Fruit fly (Drosophila melanogaster) whole organism, embryonic: ENCODE data around the gene CG2267.

Experiments used
- B-H1 ChIP-seq: fragments of 200-800 bp; sonication (Bioruptor generic); IDR thresholded peaks from 3 replicates; pipeline ENCODE4 v1.3.6; 2022; ENCODE audit warnings: missing biosample characterization, missing genetic modification characterization
- Bdp1 ChIP-seq: fragments of 200-800 bp; sonication (Bioruptor generic); optimal IDR thresholded peaks from 3 replicates; lab custom pipeline; 2016; ENCODE audit warnings: missing biosample characterization, missing genetic modification characterization
- CG1024 ChIP-seq: fragments of 200-800 bp; sonication (Bioruptor generic); IDR thresholded peaks from 2 replicates; pipeline ENCODE4 v1.3.6; 2022; ENCODE audit warnings: missing biosample characterization, missing genetic modification characterization
- CG10431 ChIP-seq: fragments of 200-800 bp; sonication (Bioruptor generic); optimal IDR thresholded peaks from 3 replicates; lab custom pipeline; 2018; ENCODE audit warnings: missing biosample characterization, mild to moderate bottlenecking, missing genetic modification characterization
- CG11696 ChIP-seq: fragments of 200-800 bp; sonication (Bioruptor generic); IDR thresholded peaks from 2 replicates; pipeline ENCODE4 v1.3.6; 2022; ENCODE audit warnings: missing biosample characterization, missing genetic modification characterization
- CG13424 ChIP-seq: fragments of 200-800 bp; sonication (Bioruptor generic); optimal IDR thresholded peaks from 2 replicates; lab custom pipeline; 2019; ENCODE audit warnings: missing biosample characterization, mild to moderate bottlenecking, missing genetic modification characterization, moderate library complexity
- CG14441 ChIP-seq: fragments of 200-800 bp; sonication (Bioruptor generic); IDR thresholded peaks from 2 replicates; pipeline ENCODE4 v1.3.6; 2022; ENCODE audit warnings: missing biosample characterization, missing genetic modification characterization
- CG1647 ChIP-seq: fragments of 200-800 bp; sonication (Bioruptor generic); optimal IDR thresholded peaks from 3 replicates; lab custom pipeline; 2016; ENCODE audit warnings: missing biosample characterization, missing genetic modification characterization
- CG2129 ChIP-seq: fragments of 200-800 bp; sonication (Bioruptor generic); IDR thresholded peaks from 2 replicates; pipeline ENCODE4 v1.3.6; 2022; ENCODE audit warnings: missing biosample characterization, missing genetic modification characterization; ENCODE audit not compliant: partially characterized antibody
- CG2199 ChIP-seq: fragments of 200-800 bp; sonication (Bioruptor generic); IDR thresholded peaks from 3 replicates; pipeline ENCODE4 v1.3.6; 2022; ENCODE audit warnings: missing biosample characterization, missing genetic modification characterization
- CG2875 ChIP-seq: fragments of 200-800 bp; sonication (Bioruptor generic); optimal IDR thresholded peaks from 2 replicates; lab custom pipeline; 2017; ENCODE audit warnings: missing biosample characterization, mild to moderate bottlenecking, missing genetic modification characterization, missing genetic modification reagents
- CG32767 ChIP-seq: fragments of 200-800 bp; sonication (Bioruptor generic); IDR thresholded peaks from 2 replicates; pipeline ENCODE4 v1.3.6; 2022; ENCODE audit warnings: missing biosample characterization, missing genetic modification characterization
- CG32772 ChIP-seq: fragments of 200-800 bp; sonication (Bioruptor generic); IDR thresholded peaks from 2 replicates; pipeline ENCODE4 v1.3.6; 2022; ENCODE audit warnings: missing biosample characterization, missing genetic modification characterization
- CG7357 ChIP-seq: fragments of 200-800 bp; sonication (Bioruptor generic); IDR thresholded peaks from 3 replicates; pipeline ENCODE4 v1.3.6; 2022; ENCODE audit warnings: missing biosample characterization, missing genetic modification characterization
- CG9876 ChIP-seq: fragments of 200-800 bp; sonication (Bioruptor generic); optimal IDR thresholded peaks from 2 replicates; lab custom pipeline; 2016; ENCODE audit warnings: missing biosample characterization, missing genetic modification characterization
- Dad ChIP-seq: fragments of 200-800 bp; sonication (Bioruptor generic); optimal IDR thresholded peaks from 3 replicates; lab custom pipeline; 2016; ENCODE audit warnings: missing biosample characterization, missing genetic modification characterization
- Dek ChIP-seq: fragments of 200-800 bp; sonication (Bioruptor generic); optimal IDR thresholded peaks from 3 replicates; lab custom pipeline; 2019; ENCODE audit warnings: missing biosample characterization, mild to moderate bottlenecking, missing genetic modification characterization, moderate library complexity
- HLH54F ChIP-seq: fragments of 200-800 bp; sonication (Bioruptor generic); optimal IDR thresholded peaks from 3 replicates; lab custom pipeline; 2016; ENCODE audit warnings: missing biosample characterization, missing genetic modification characterization
- MBD-R2 ChIP-seq: fragments of 200-800 bp; sonication (Bioruptor generic); IDR thresholded peaks from 2 replicates; pipeline ENCODE4 v1.3.6; 2022; ENCODE audit warnings: missing biosample characterization, missing genetic modification characterization
- NC2β ChIP-seq: fragments of 200-800 bp; sonication (Bioruptor generic); optimal IDR thresholded peaks from 2 replicates; lab custom pipeline; 2016; ENCODE audit warnings: missing biosample characterization, missing genetic modification characterization
- Scr ChIP-seq: fragments of 200-800 bp; sonication (Bioruptor generic); IDR thresholded peaks from 2 replicates; pipeline ENCODE4 v1.3.6; 2022; ENCODE audit warnings: missing biosample characterization, missing genetic modification characterization; ENCODE audit not compliant: partially characterized antibody
- Sin3A ChIP-seq: fragments of >200 bp; optimal IDR thresholded peaks from 2 replicates; lab custom pipeline; 2018
- Sox100B ChIP-seq: fragments of 200-800 bp; sonication (Bioruptor generic); optimal IDR thresholded peaks from 3 replicates; lab custom pipeline; 2018; ENCODE audit warnings: missing biosample characterization, mild to moderate bottlenecking, missing genetic modification characterization
- TFAM ChIP-seq: fragments of 200-800 bp; sonication (Bioruptor generic); optimal IDR thresholded peaks from 2 replicates; lab custom pipeline; 2017; ENCODE audit warnings: missing biosample characterization, missing genetic modification characterization, inconsistent platforms
- Vsx1 ChIP-seq: fragments of 200-800 bp; sonication (Bioruptor generic); optimal IDR thresholded peaks from 2 replicates; lab custom pipeline; 2017; ENCODE audit warnings: missing biosample characterization, mild to moderate bottlenecking, missing genetic modification characterization, missing genetic modification reagents
- az2 ChIP-seq: fragments of 200-800 bp; sonication (Bioruptor generic); optimal IDR thresholded peaks from 3 replicates; lab custom pipeline; 2016; ENCODE audit warnings: missing biosample characterization, missing genetic modification characterization
- bowl ChIP-seq: fragments of 200-800 bp; sonication (Bioruptor generic); IDR thresholded peaks from 2 replicates; pipeline ENCODE4 v1.3.6; 2022; ENCODE audit warnings: missing biosample characterization, missing genetic modification characterization
- corto ChIP-seq: fragments of 200-800 bp; sonication (Bioruptor generic); optimal IDR thresholded peaks from 2 replicates; lab custom pipeline; 2016; ENCODE audit warnings: missing biosample characterization, mild to moderate bottlenecking, missing genetic modification characterization, moderate library complexity
- croc ChIP-seq: fragments of 200-800 bp; sonication (Bioruptor generic); conservative IDR thresholded peaks from 3 replicates; pipeline ENCODE4 v1.3.6; 2022; ENCODE audit warnings: missing biosample characterization, missing genetic modification characterization
- dati ChIP-seq: fragments of 200-800 bp; sonication (Bioruptor generic); IDR thresholded peaks from 2 replicates; pipeline ENCODE4 v1.3.6; 2022; ENCODE audit warnings: missing biosample characterization, missing genetic modification characterization
- dmrt11E ChIP-seq: fragments of 200-800 bp; sonication (Bioruptor generic); optimal IDR thresholded peaks from 3 replicates; lab custom pipeline; 2018; ENCODE audit warnings: missing biosample characterization, mild to moderate bottlenecking, missing genetic modification characterization, moderate library complexity
- hkb ChIP-seq, 2 experiments: fragments of 200-800 bp in 1 of 2; fragments of >200 bp in 1 of 2; sonication (Bioruptor generic) in 1 of 2; IDR thresholded peaks in 1 of 2; optimal IDR thresholded peaks in 1 of 2; 2 replicates each; pipeline versions ENCODE4 v1.3.6 to Lab custom; 2017 to 2022; ENCODE audit warnings: missing biosample characterization in 1 of 2, missing genetic modification characterization in 1 of 2
- insv ChIP-seq, 2 experiments: fragments of 200-800 bp; sonication (Bioruptor generic); optimal IDR thresholded peaks; 3 replicates each; lab custom pipeline; 2016 to 2018; ENCODE audit warnings: missing biosample characterization in 2 of 2, missing genetic modification characterization in 2 of 2
- jumu ChIP-seq: fragments of 200-800 bp; sonication (Bioruptor generic); optimal IDR thresholded peaks from 3 replicates; lab custom pipeline; 2016; ENCODE audit warnings: missing biosample characterization, missing genetic modification characterization
- kah ChIP-seq: fragments of 200-800 bp; sonication (Bioruptor generic); optimal IDR thresholded peaks from 2 replicates; lab custom pipeline; 2018; ENCODE audit warnings: missing biosample characterization, mild to moderate bottlenecking, missing genetic modification characterization
- nerfin-2 ChIP-seq: fragments of 200-800 bp; sonication (Bioruptor generic); IDR thresholded peaks from 2 replicates; pipeline ENCODE4 v1.3.6; 2022; ENCODE audit warnings: missing biosample characterization, missing genetic modification characterization; ENCODE audit not compliant: partially characterized antibody
- odd ChIP-seq: fragments of 200-800 bp; sonication (Bioruptor generic); optimal IDR thresholded peaks from 2 replicates; lab custom pipeline; 2017; ENCODE audit warnings: missing biosample characterization, mild to moderate bottlenecking, missing genetic modification characterization
- onecut ChIP-seq: fragments of 200-800 bp; sonication (Bioruptor generic); IDR thresholded peaks from 2 replicates; pipeline ENCODE4 v1.3.6; 2022; ENCODE audit warnings: missing biosample characterization, missing genetic modification characterization
- peb ChIP-seq: fragments of 200-800 bp; sonication (Bioruptor generic); IDR thresholded peaks from 2 replicates; pipeline ENCODE4 v1.3.6; 2022; ENCODE audit warnings: missing biosample characterization, missing genetic modification characterization
- pita ChIP-seq: fragments of 200-800 bp; sonication (Bioruptor generic); optimal IDR thresholded peaks from 2 replicates; lab custom pipeline; 2017; ENCODE audit warnings: missing biosample characterization, mild to moderate bottlenecking, missing genetic modification characterization
- ranshi ChIP-seq: fragments of 200-800 bp; sonication (Bioruptor generic); IDR thresholded peaks from 2 replicates; pipeline ENCODE4 v1.3.6; 2022; ENCODE audit warnings: missing biosample characterization, missing genetic modification characterization
- repo ChIP-seq: fragments of 200-800 bp; sonication (Bioruptor generic); optimal IDR thresholded peaks from 2 replicates; lab custom pipeline; 2016; ENCODE audit warnings: missing biosample characterization, missing genetic modification characterization
- sc ChIP-seq, 3 experiments: fragments of >200 bp in 2 of 3; fragments of 200-800 bp in 1 of 3; sonication (Bioruptor generic) in 1 of 3; optimal IDR thresholded peaks; 2 replicates in 2 of 3; 3 replicates in 1 of 3; lab custom pipeline; 2017; ENCODE audit warnings: mild to moderate bottlenecking in 1 of 3, missing biosample characterization in 1 of 3, missing genetic modification characterization in 1 of 3, missing genetic modification reagents in 1 of 3
- seq ChIP-seq: fragments of 200-800 bp; sonication (Bioruptor generic); IDR thresholded peaks from 2 replicates; pipeline ENCODE4 v1.3.6; 2022; ENCODE audit warnings: missing biosample characterization, missing genetic modification characterization
- sima ChIP-seq: fragments of 200-800 bp; sonication (Bioruptor generic); optimal IDR thresholded peaks from 2 replicates; lab custom pipeline; 2016; ENCODE audit warnings: missing biosample characterization, missing genetic modification characterization
- sob ChIP-seq: fragments of 200-800 bp; sonication (Bioruptor generic); IDR thresholded peaks from 2 replicates; pipeline ENCODE4 v1.3.6; 2022; ENCODE audit warnings: missing biosample characterization, missing genetic modification characterization
- sqz ChIP-seq: fragments of 200-800 bp; sonication (Bioruptor generic); optimal IDR thresholded peaks from 3 replicates; lab custom pipeline; 2018; ENCODE audit warnings: missing biosample characterization, mild to moderate bottlenecking, missing genetic modification characterization
- twi ChIP-seq: fragments of 200-800 bp; optimal IDR thresholded peaks from 2 replicates; lab custom pipeline; 2019; ENCODE audit warnings: missing biosample characterization, mild to moderate bottlenecking, missing genetic modification characterization, moderate library complexity
- tx ChIP-seq: fragments of 200-800 bp; sonication (Bioruptor generic); optimal IDR thresholded peaks from 2 replicates; lab custom pipeline; 2016; ENCODE audit warnings: missing biosample characterization, missing genetic modification characterization
- vfl ChIP-seq: fragments of 200-800 bp; sonication (Bioruptor generic); optimal IDR thresholded peaks from 2 replicates; lab custom pipeline; 2016; ENCODE audit warnings: missing biosample characterization, missing genetic modification characterization
- vnd ChIP-seq: fragments of 200-800 bp; sonication (Bioruptor generic); IDR thresholded peaks from 3 replicates; pipeline ENCODE4 v1.3.6; 2022; ENCODE audit warnings: missing biosample characterization, missing genetic modification characterization; ENCODE audit not compliant: partially characterized antibody
- wor ChIP-seq: fragments of 200-800 bp; sonication (Bioruptor generic); IDR thresholded peaks from 2 replicates; pipeline ENCODE4 v1.3.6; 2022; ENCODE audit warnings: missing biosample characterization, missing genetic modification characterization

CG2267 gene

DNA sequence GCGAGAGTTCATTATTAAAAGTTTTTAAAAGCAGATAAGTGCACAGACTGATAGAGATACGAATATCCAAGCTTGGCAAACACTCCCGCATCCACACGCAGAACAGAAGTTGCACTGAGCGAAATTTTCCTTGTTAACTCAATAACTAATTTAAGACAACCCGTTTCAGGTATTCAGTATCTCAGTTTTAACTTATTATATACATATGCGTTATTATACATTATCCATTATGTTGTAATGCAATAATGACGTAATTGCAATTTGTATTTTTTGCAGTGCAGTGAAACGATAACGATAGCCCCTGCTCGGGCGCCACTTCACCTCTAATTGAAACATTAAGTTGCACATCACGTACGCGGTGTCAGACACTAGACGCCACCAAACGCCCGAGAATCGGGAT is 14.4 kb upstream of the CG2267 start (continued):
- TF ChIP-seq hkb (optimal IDR thresholded peaks at IDR 0.05; lab: Kevin White, UChicago) = no peak
- TF ChIP-seq hkb (GFP tag; IDR thresholded peaks at IDR 0.05; lab: Robert Waterston, UW) = no peak
- no peak for TF ChIP-seq HLH54F (GFP tag; lab: Kevin White, UChicago)
- peak; percentile 40; the same call in 1 of the 2 replicates for TF ChIP-seq CG32772
- no peak for TF ChIP-seq Sin3A
- no peak for TF ChIP-seq pita (GFP tag; lab: Kevin White, UChicago)
- no peak for TF ChIP-seq Scr (GFP tag; lab: Robert Waterston, UW)
- TF ChIP-seq repo (GFP tag; lab: Kevin White, UChicago) = no peak
- no peak for TF ChIP-seq wor (GFP tag; lab: Robert Waterston, UW)
- no peak; the same call in 2 of the 3 replicates for TF ChIP-seq B-H1 (GFP tag; lab: Robert Waterston, UW)
- no peak for TF ChIP-seq CG1024 (GFP tag; lab: Robert Waterston, UW)
- TF ChIP-seq CG2129 (GFP tag; lab: Robert Waterston, UW) = no peak
- TF ChIP-seq sc (optimal IDR thresholded peaks at IDR 0.05; lab: Kevin White, UChicago) = no peak
- no peak for TF ChIP-seq sc (GFP tag; optimal IDR thresholded peaks at IDR 0.05; lab: Kevin White, UChicago)
- no peak for TF ChIP-seq CG10431 (GFP tag; lab: Kevin White, UChicago)
- TF ChIP-seq CG11696 = no peak
- no peak for TF ChIP-seq onecut (GFP tag; lab: Robert Waterston, UW)
- TF ChIP-seq CG1647 = no peak
- TF ChIP-seq croc (GFP tag; lab: Robert Waterston, UW) = 0 out of 3 replicates have a peak, but pooled peaks have one; percentile 16
- TF ChIP-seq vnd = no peak
- TF ChIP-seq insv (GFP tag; optimal IDR thresholded peaks at IDR 0.05; lab: Kevin White, UChicago) = no peak
- no peak for TF ChIP-seq CG2199 (GFP tag; lab: Robert Waterston, UW)
- TF ChIP-seq TFAM (GFP tag; lab: Kevin White, UChicago) = no peak
- no peak for TF ChIP-seq odd (GFP tag; lab: Kevin White, UChicago)
- no peak for TF ChIP-seq vfl (GFP tag; lab: Kevin White, UChicago)
- TF ChIP-seq jumu (GFP tag; lab: Kevin White, UChicago) = no peak
- no peak for TF ChIP-seq sqz (GFP tag; lab: Kevin White, UChicago)
- TF ChIP-seq twi (tag; lab: Kevin White, UChicago) = no peak
- no peak for TF ChIP-seq tx (GFP tag; lab: Kevin White, UChicago)
- TF ChIP-seq CG9876 (GFP tag; lab: Kevin White, UChicago) = no peak
- TF ChIP-seq dmrt11E (tag; lab: Kevin White, UChicago) = peak; percentile 42
- TF ChIP-seq corto (GFP tag; lab: Kevin White, UChicago) = no peak
- TF ChIP-seq sima = no peak
- no peak for TF ChIP-seq Vsx1 (GFP tag; lab: Kevin White, UChicago)
- TF ChIP-seq peb (GFP tag; lab: Robert Waterston, UW) = no peak
- no peak for TF ChIP-seq CG2875 (GFP tag; lab: Kevin White, UChicago)
- TF ChIP-seq CG14441 (GFP tag; lab: Robert Waterston, UW) = no peak
- no peak for TF ChIP-seq kah (GFP tag; lab: Kevin White, UChicago)
- no peak for TF ChIP-seq NC2β (GFP tag; lab: Kevin White, UChicago)
- TF ChIP-seq MBD-R2 (GFP tag; lab: Robert Waterston, UW) = no peak
- no peak for TF ChIP-seq Bdp1
- TF ChIP-seq CG13424 = peak; percentile 10
- peak; percentile 37; the same call in 1 of the 2 replicates for TF ChIP-seq ranshi (GFP tag; lab: Robert Waterston, UW)
- TF ChIP-seq az2 (GFP tag; lab: Kevin White, UChicago) = no peak
- TF ChIP-seq dati = no peak
- TF ChIP-seq sob (GFP tag; lab: Robert Waterston, UW) = no peak
- no peak for TF ChIP-seq seq
- no peak for TF ChIP-seq bowl (GFP tag; lab: Robert Waterston, UW)
- TF ChIP-seq Dek (tag; lab: Kevin White, UChicago) = no peak
- TF ChIP-seq nerfin-2 (GFP tag; lab: Robert Waterston, UW) = no peak
- no peak for TF ChIP-seq CG32767 (GFP tag; lab: Robert Waterston, UW)
- no peak for TF ChIP-seq Sox100B
- TF ChIP-seq Dad = no peak
- no peak for TF ChIP-seq CG7357 (GFP tag; lab: Robert Waterston, UW)
